Fruit fly (Drosophila melanogaster): ENCODE measurements around the gene CG15864.
A peak's percentile ranks its signal among the peaks of the same experiment; 100 is the strongest.

The CG15864 gene

DNA sequence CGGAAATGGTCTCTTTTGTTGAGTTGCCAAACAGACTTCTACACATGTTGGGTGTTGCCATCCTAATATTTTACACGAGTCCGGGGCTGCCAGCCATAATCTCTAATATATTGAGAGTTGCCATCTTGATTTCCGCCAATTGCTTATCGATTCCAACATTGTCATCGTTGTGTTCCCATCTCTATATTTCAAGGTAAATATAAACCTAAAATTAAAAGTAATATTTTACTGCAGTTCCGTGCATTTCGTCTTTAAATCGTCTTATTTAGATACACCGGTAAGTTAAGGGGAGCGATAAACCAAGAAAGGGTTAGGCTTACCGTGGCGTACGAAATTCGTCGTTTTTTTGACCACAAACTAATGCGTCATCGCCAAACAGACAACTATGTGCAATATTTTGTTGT lies 14.9 kb upstream of the CG15864 start, which contains the start of gene PolI (continued):
- TF ChIP-seq CG11762 (GFP tag; optimal IDR thresholded peaks at IDR 0.05; ENCODE audit: insufficient read depth): no peak
- no peak for TF ChIP-seq pdm3 (GFP tag; optimal IDR thresholded peaks at IDR 0.05)
- TF ChIP-seq dac (GFP tag; optimal IDR thresholded peaks at IDR 0.05): no peak
- no peak for TF ChIP-seq CG4318 (GFP tag; optimal IDR thresholded peaks at IDR 0.05)
- TF ChIP-seq fkh (GFP tag; optimal IDR thresholded peaks at IDR 0.05): peak; percentile 75

DNA sequence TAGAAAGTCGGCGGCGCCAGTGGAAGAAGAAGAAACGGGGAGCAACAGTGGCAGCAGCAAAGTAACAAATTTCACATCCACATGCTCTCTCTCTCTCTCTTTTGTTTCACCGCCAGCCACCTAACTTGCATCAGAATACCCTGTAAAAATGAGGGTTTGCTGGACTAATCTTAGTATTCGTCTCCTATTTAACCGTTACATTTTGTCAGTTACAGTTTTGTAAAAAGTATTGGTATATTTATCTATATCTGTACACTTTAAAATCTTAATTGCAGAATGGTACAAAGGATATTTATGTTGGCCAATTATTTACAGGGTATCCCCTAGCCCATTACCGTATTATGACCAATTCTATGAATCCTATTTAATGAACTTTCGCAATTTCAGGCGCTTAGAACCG lies 14.4 kb upstream of the CG15864 start:
- TF ChIP-seq lz (GFP tag; optimal IDR thresholded peaks at IDR 0.05) (peak; percentile 50), CG11902 (GFP tag; optimal IDR thresholded peaks at IDR 0.05) (no peak), Gug (GFP tag; IDR thresholded peaks at IDR 0.05) (peak; percentile 57; the same call in 1 of the 2 replicates), CG1621 (tag; optimal IDR thresholded peaks at IDR 0.05) (no peak), CG10669 (GFP tag; optimal IDR thresholded peaks at IDR 0.05) (no peak), CG32006 (GFP tag; optimal IDR thresholded peaks at IDR 0.05) (peak; percentile 90), Eip78C (GFP tag) (peak; percentile 81), salr (GFP tag; optimal IDR thresholded peaks at IDR 0.05) (peak in 1 of 2 experiments; percentile 48), ss (GFP tag; optimal IDR thresholded peaks at IDR 0.05) (no peak), Met (GFP tag; optimal IDR thresholded peaks at IDR 0.05) (peak; percentile 44), pdm3 (GFP tag; optimal IDR thresholded peaks at IDR 0.05) (peak; percentile 75), achi (GFP tag; optimal IDR thresholded peaks at IDR 0.05) (peak; percentile 73), net (GFP tag; optimal IDR thresholded peaks at IDR 0.05) (peak; percentile 79), OdsH (GFP tag; optimal IDR thresholded peaks at IDR 0.05) (peak; percentile 64), CG34406 (GFP tag; optimal IDR thresholded peaks at IDR 0.05) (peak; percentile 53), CG6276 (GFP tag; optimal IDR thresholded peaks at IDR 0.05) (no peak), CG8319 (GFP tag; optimal IDR thresholded peaks at IDR 0.05) (no peak), fkh (GFP tag; optimal IDR thresholded peaks at IDR 0.05) (no peak), CG8119 (GFP tag; IDR thresholded peaks at IDR 0.05) (peak; percentile 90), CG6792 (GFP tag; optimal IDR thresholded peaks at IDR 0.05) (peak; percentile 17), Ets96B (tag; optimal IDR thresholded peaks at IDR 0.05) (peak; percentile 9), CG15336 (GFP tag; IDR thresholded peaks at IDR 0.05) (peak; percentile 92), spab (GFP tag; optimal IDR thresholded peaks at IDR 0.05) (no peak), Sox14 (GFP tag; optimal IDR thresholded peaks at IDR 0.05) (peak; percentile 27), Hr38 (GFP tag; optimal IDR thresholded peaks at IDR 0.05) (no peak), Eip93F (GFP tag; optimal IDR thresholded peaks at IDR 0.05) (no peak), eg (GFP tag; IDR thresholded peaks at IDR 0.05) (peak; percentile 88), dac (GFP tag; optimal IDR thresholded peaks at IDR 0.05) (peak; percentile 65), Eip75B (GFP tag; optimal IDR thresholded peaks at IDR 0.05) (peak; percentile 38), topi (GFP tag; optimal IDR thresholded peaks at IDR 0.05) (peak; percentile 32), CG10631 (GFP tag; optimal IDR thresholded peaks at IDR 0.05) (peak; percentile 46), CG31627 (GFP tag; optimal IDR thresholded peaks at IDR 0.05) (peak; percentile 43), Hr4 (GFP tag; optimal IDR thresholded peaks at IDR 0.05) (peak; percentile 90), Lpt (GFP tag; optimal IDR thresholded peaks at IDR 0.05) (peak; percentile 74), fd59A (GFP tag; optimal IDR thresholded peaks at IDR 0.05) (no peak), cyc (GFP tag; optimal IDR thresholded peaks at IDR 0.05) (no peak), CG6854 (GFP tag; optimal IDR thresholded peaks at IDR 0.05) (no peak), Sox102F (GFP tag; optimal IDR thresholded peaks at IDR 0.05) (peak; percentile 44), Hr39 (GFP tag; optimal IDR thresholded peaks at IDR 0.05) (peak; percentile 41), CG6163 (GFP tag; IDR thresholded peaks at IDR 0.05) (peak; percentile 60; the same call in 2 of the 3 replicates), acj6 (GFP tag; optimal IDR thresholded peaks at IDR 0.05) (peak; percentile 57), CG4318 (GFP tag; optimal IDR thresholded peaks at IDR 0.05) (peak; percentile 67), CG7368 (GFP tag; optimal IDR thresholded peaks at IDR 0.05) (peak; percentile 19), CG6808 (GFP tag; optimal IDR thresholded peaks at IDR 0.05) (no peak), svp (GFP tag) (no peak), Smox (GFP tag; optimal IDR thresholded peaks at IDR 0.05) (peak; percentile 27), esn (GFP tag; optimal IDR thresholded peaks at IDR 0.05) (peak; percentile 63), CG11294 (GFP tag; IDR thresholded peaks at IDR 0.05) (0 out of 2 replicates have a peak, but pooled peaks have one; percentile 43), Sox15 (GFP tag; optimal IDR thresholded peaks at IDR 0.05) (no peak)

All from whole organism, prepupa.